Worm (Caenorhabditis elegans) whole organism, L4 larva: ENCODE measurements around the gene C38C3.3.

Experiments used
- F49E8.2 ChIP-seq: sonication (generic microtip); optimal IDR thresholded peaks from 2 replicates; lab custom pipeline; 2016; ENCODE audit warnings: missing compliant biosample characterization, mild to moderate bottlenecking, missing genetic modification characterization, borderline replicate concordance
- Y5F2A.4 ChIP-seq: fragments of 200-800 bp; sonication (Bioruptor generic); optimal IDR thresholded peaks from 2 replicates; lab custom pipeline; 2018; ENCODE audit warnings: mild to moderate bottlenecking, missing genetic modification characterization, missing compliant biosample characterization
- Y75B8A.6 ChIP-seq: fragments of 200-800 bp; sonication (Bioruptor generic); IDR thresholded peaks from 2 replicates; pipeline ENCODE4 v1.3.6; 2022; ENCODE audit warnings: missing genetic modification reagents, missing genetic modification characterization, missing compliant biosample characterization
- aha-1 ChIP-seq: fragments of 150-350 bp; peaks from one replicate; lab custom pipeline; 2014; ENCODE audit warnings: missing biosample characterization, missing genetic modification characterization
- aly-2 ChIP-seq: sonication (generic microtip); optimal IDR thresholded peaks from 2 replicates; lab custom pipeline; 2018; ENCODE audit warnings: missing biosample characterization, missing genetic modification characterization
- ama-1 ChIP-seq: fragments of 150-350 bp; optimal IDR thresholded peaks from 2 replicates; lab custom pipeline; 2014; ENCODE audit warnings: inconsistent platforms, mixed read lengths
- ceh-28 ChIP-seq: fragments of 150-350 bp; optimal IDR thresholded peaks from 2 replicates; lab custom pipeline; 2014; ENCODE audit warnings: missing biosample characterization, missing genetic modification reagents, missing genetic modification characterization
- ceh-44 ChIP-seq: fragments of 200-800 bp; sonication (Bioruptor generic); IDR thresholded peaks from 2 replicates; pipeline ENCODE4 v1.3.6; 2022; ENCODE audit warnings: missing genetic modification reagents, missing genetic modification characterization, missing compliant biosample characterization
- ces-1 ChIP-seq: fragments of 150-350 bp; sonication (generic microtip); optimal IDR thresholded peaks from 4 replicates; lab custom pipeline; 2014; ENCODE audit warnings: missing biosample characterization, missing genetic modification reagents, missing genetic modification characterization
- cey-2 ChIP-seq: sonication (generic microtip); optimal IDR thresholded peaks from 3 replicates; lab custom pipeline; 2017; ENCODE audit warnings: missing genetic modification characterization, mild to moderate bottlenecking, missing compliant biosample characterization, antibody characterized with exemption, borderline replicate concordance; ENCODE audit not compliant: insufficient read depth
- daf-16 ChIP-seq, 3 experiments: sonication (generic microtip); optimal IDR thresholded peaks; 2 replicates each; lab custom pipeline; 2016 to 2017; ENCODE audit warnings: missing genetic modification characterization in 3 of 3, missing genetic modification reagents in 3 of 3, mild to moderate bottlenecking in 2 of 3, missing compliant biosample characterization in 2 of 3, missing biosample characterization in 1 of 3, moderate library complexity in 1 of 3
- dmd-8 ChIP-seq: fragments of 200-800 bp; sonication (Bioruptor generic); IDR thresholded peaks from 2 replicates; pipeline ENCODE4 v1.3.6; 2022; ENCODE audit warnings: missing genetic modification characterization, missing compliant biosample characterization
- dpl-1 ChIP-seq: fragments of 150-350 bp; optimal IDR thresholded peaks from 2 replicates; lab custom pipeline; 2014; ENCODE audit warnings: missing biosample characterization, missing genetic modification reagents, missing genetic modification characterization
- fkh-10 ChIP-seq: fragments of 150-350 bp; optimal IDR thresholded peaks from 2 replicates; lab custom pipeline; 2014; ENCODE audit warnings: missing biosample characterization, missing genetic modification reagents, missing genetic modification characterization
- hlh-30 ChIP-seq: sonication (generic microtip); optimal IDR thresholded peaks from 2 replicates; lab custom pipeline; 2017; ENCODE audit warnings: antibody characterized with exemption, mild to moderate bottlenecking, missing genetic modification characterization, missing compliant biosample characterization; ENCODE audit not compliant: insufficient read depth
- lin-15B ChIP-seq: fragments of 150-350 bp; sonication (generic microtip); optimal IDR thresholded peaks from 3 replicates; lab custom pipeline; 2014; ENCODE audit warnings: missing biosample characterization, missing genetic modification characterization
- madf-5 ChIP-seq, 2 experiments: fragments of 200-800 bp; sonication (Bioruptor generic); IDR thresholded peaks; 2 replicates each; pipeline ENCODE4 v1.3.6; 2022; ENCODE audit warnings: missing compliant biosample characterization in 2 of 2, missing genetic modification characterization in 2 of 2
- madf-9 ChIP-seq: fragments of 200-800 bp; sonication (Bioruptor generic); conservative IDR thresholded peaks from 2 replicates; pipeline ENCODE4 v1.3.6; 2022; ENCODE audit warnings: missing genetic modification reagents, missing genetic modification characterization, missing compliant biosample characterization
- mdt-29 ChIP-seq: fragments of 200-800 bp; sonication (Bioruptor generic); IDR thresholded peaks from 2 replicates; pipeline ENCODE4 v1.3.6; 2022; ENCODE audit warnings: missing genetic modification reagents, missing genetic modification characterization, missing compliant biosample characterization
- mep-1 ChIP-seq: fragments of 150-350 bp; sonication (generic microtip); optimal IDR thresholded peaks from 3 replicates; lab custom pipeline; 2014; ENCODE audit warnings: missing biosample characterization, missing genetic modification characterization
- mxl-2 ChIP-seq: fragments of 200-800 bp; sonication (Bioruptor generic); conservative IDR thresholded peaks from 2 replicates; pipeline ENCODE4 v1.3.6; 2022; ENCODE audit warnings: missing genetic modification reagents, missing genetic modification characterization, missing compliant biosample characterization
- nhr-102 ChIP-seq: sonication (generic microtip); optimal IDR thresholded peaks from 2 replicates; lab custom pipeline; 2016; ENCODE audit warnings: mild to moderate bottlenecking, missing genetic modification characterization, moderate library complexity, missing compliant biosample characterization
- nhr-237 ChIP-seq: sonication (generic microtip); optimal IDR thresholded peaks from 2 replicates; lab custom pipeline; 2017; ENCODE audit warnings: missing biosample characterization, missing genetic modification characterization
- nhr-25 ChIP-seq: sonication (generic microtip); optimal IDR thresholded peaks from 2 replicates; lab custom pipeline; 2017; ENCODE audit warnings: missing genetic modification characterization, mild to moderate bottlenecking, missing compliant biosample characterization, antibody characterized with exemption, moderate library complexity, borderline replicate concordance; ENCODE audit not compliant: insufficient read depth
- nhr-28 ChIP-seq: fragments of 150-350 bp; optimal IDR thresholded peaks from 2 replicates; lab custom pipeline; 2014; ENCODE audit warnings: missing biosample characterization, missing genetic modification characterization
- nhr-6 ChIP-seq: fragments of 150-350 bp; optimal IDR thresholded peaks from 2 replicates; lab custom pipeline; 2014; ENCODE audit warnings: missing biosample characterization, missing genetic modification characterization
- pqm-1 ChIP-seq: sonication (generic microtip); optimal IDR thresholded peaks from 2 replicates; lab custom pipeline; 2017; ENCODE audit warnings: missing biosample characterization, missing genetic modification characterization
- skn-1 ChIP-seq: fragments of 150-350 bp; optimal IDR thresholded peaks from 2 replicates; lab custom pipeline; 2014; ENCODE audit warnings: missing biosample characterization, missing genetic modification characterization
- snpc-1.2 ChIP-seq: fragments of 200-800 bp; sonication (Bioruptor generic); IDR thresholded peaks from 2 replicates; pipeline ENCODE4 v1.3.6; 2022; ENCODE audit warnings: missing genetic modification reagents, missing genetic modification characterization, missing compliant biosample characterization
- spr-3 ChIP-seq: fragments of 200-800 bp; sonication (Bioruptor generic); optimal IDR thresholded peaks from 2 replicates; lab custom pipeline; 2018; ENCODE audit warnings: mild to moderate bottlenecking, missing genetic modification characterization, missing compliant biosample characterization
- tag-97 ChIP-seq: fragments of 200-800 bp; sonication (Bioruptor generic); IDR thresholded peaks from 2 replicates; pipeline ENCODE4 v1.3.6; 2022; ENCODE audit warnings: missing genetic modification characterization, missing compliant biosample characterization
- tra-1 ChIP-seq: fragments of 200-800 bp; sonication (Bioruptor generic); IDR thresholded peaks from 2 replicates; pipeline ENCODE4 v1.3.6; 2022; ENCODE audit warnings: missing genetic modification reagents, missing genetic modification characterization, missing compliant biosample characterization
- unc-62 ChIP-seq, 3 experiments: fragments of 150-350 bp in 1 of 3; sonication (generic microtip); optimal IDR thresholded peaks in 2 of 3; peaks in 1 of 3; 1 replicate in 1 of 3; 2 replicates in 2 of 3; lab custom pipeline; 2014 to 2017; ENCODE audit warnings: missing biosample characterization in 3 of 3, missing genetic modification characterization in 3 of 3, missing genetic modification reagents in 3 of 3, missing genotype in 1 of 3
- zag-1 ChIP-seq: fragments of 150-350 bp; optimal IDR thresholded peaks from 2 replicates; lab custom pipeline; 2014; ENCODE audit warnings: missing biosample characterization, missing genetic modification characterization
- zfp-3 ChIP-seq: fragments of 200-800 bp; sonication (Bioruptor generic); conservative IDR thresholded peaks from 2 replicates; pipeline ENCODE4 v1.3.6; 2022; ENCODE audit warnings: missing genetic modification reagents, missing genetic modification characterization, missing compliant biosample characterization
- ztf-11 ChIP-seq: fragments of 150-350 bp; optimal IDR thresholded peaks from 2 replicates; lab custom pipeline; 2014; ENCODE audit warnings: missing biosample characterization, missing genetic modification characterization

Gene C38C3.3

DNA sequence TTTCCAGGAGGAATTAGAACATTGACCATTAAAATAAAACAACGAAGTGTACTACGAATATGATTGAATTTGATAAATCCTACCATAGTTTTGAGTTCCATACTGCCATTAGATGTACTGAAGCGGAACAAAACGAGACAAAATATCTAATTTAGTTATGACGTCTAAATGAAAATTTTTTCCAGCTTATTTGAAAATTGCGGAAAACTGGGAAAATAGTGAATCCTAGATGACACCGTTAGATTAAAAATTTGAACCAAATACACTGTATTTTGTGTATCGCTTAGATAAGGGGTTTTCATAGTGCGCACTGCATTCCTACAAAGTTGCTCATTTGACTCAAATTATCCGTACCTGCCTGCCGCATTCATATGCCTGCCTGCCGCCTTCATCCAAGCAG lies 35.7 kb downstream of the C38C3.3 start, which contains the start of gene K02H11.4:
TSS of gene K02H11.4 (minus strand) at position 101 of the 400 bp plus-strand sequence.
- TF ChIP-seq nhr-102 (no peak), hlh-30 (tag; lab: Kevin White, UChicago) (no peak), tra-1 (GFP tag; lab: Robert Waterston, UW) (no peak), ceh-28 (tag; lab: Kevin White, UChicago) (no peak), F49E8.2 (tag; lab: Kevin White, UChicago) (no peak), lin-15B (tag; lab: Kevin White, UChicago) (no peak), Y5F2A.4 (GFP tag; lab: Kevin White, UChicago) (no peak), zfp-3 (no peak)
- TF ChIP-seq, all 104 proteins: peak for 0

DNA sequence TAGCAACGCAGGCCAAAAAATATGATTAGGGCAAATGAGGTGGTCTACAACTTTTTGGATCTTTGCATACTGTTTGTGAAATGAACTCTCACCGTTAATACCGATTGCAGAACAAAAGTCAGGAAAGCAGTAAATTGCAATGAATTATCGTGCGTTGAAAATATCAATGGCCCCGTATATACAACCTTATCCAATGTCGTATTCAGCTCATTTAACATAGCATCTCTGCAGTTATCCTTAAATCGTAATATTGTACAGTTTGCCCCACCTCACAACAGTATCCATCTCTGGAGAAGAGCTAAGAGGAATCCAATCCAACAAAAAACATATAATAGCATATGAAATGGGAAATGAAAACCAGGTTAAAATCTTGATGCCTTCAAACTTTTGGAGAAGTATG lies 37.0 kb downstream of the C38C3.3 start:
- TF ChIP-seq ama-1 (lab: Kevin White, UChicago) (no peak), unc-62 (GFP tag; optimal IDR thresholded peaks at IDR 0.05 in 1 of 2; lab: Kevin White, UChicago) (peak in 1 of 2 experiments; percentile 93), unc-62 (tag; optimal IDR thresholded peaks at IDR 0.05; lab: Kevin White, UChicago) (no peak), cey-2 (tag; lab: Kevin White, UChicago) (no peak), madf-9 (GFP tag; lab: Robert Waterston, UW) (no peak)

DNA sequence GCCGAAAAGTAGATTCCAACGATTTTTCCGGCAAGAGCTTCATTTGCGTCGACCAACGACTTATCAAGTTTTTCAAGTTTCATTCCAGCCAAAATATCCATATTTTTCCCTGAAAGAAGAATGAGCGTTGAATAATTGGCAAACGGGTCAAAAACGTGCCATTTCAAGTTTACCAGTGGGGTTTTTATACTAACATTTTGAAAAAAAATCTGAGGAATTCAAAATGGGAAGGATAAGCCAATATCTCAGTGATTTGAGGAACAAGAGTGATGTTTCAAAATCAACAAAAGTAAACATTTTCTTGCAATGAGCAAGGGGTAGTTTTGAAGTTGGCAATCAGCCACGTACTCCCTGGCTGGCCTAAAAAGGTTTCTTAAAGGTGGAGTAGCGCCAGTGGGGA lies 38.9 kb downstream of the C38C3.3 start, which contains the start of gene trx-5:
TSS of gene trx-5 (minus strand) at position 101 of the 400 bp plus-strand sequence.
- TF ChIP-seq mep-1 (tag; lab: Kevin White, UChicago) (no peak), zag-1 (tag; lab: Kevin White, UChicago) (no peak), daf-16 (GFP tag; optimal IDR thresholded peaks at IDR 0.05; lab: Kevin White, UChicago) (no peak), daf-16 (tag; optimal IDR thresholded peaks at IDR 0.05; lab: Kevin White, UChicago) (no peak), ama-1 (lab: Kevin White, UChicago) (no peak), unc-62 (GFP tag; optimal IDR thresholded peaks at IDR 0.05 in 1 of 2; lab: Kevin White, UChicago) (no peak), unc-62 (tag; optimal IDR thresholded peaks at IDR 0.05; lab: Kevin White, UChicago) (no peak), nhr-237 (tag; lab: Kevin White, UChicago) (no peak), mxl-2 (GFP tag; lab: Robert Waterston, UW) (no peak), ceh-44 (no peak), madf-5 (GFP tag; IDR thresholded peaks at IDR 0.05; lab: Robert Waterston, UW) (no peak), tag-97 (GFP tag; lab: Robert Waterston, UW) (no peak)

DNA sequence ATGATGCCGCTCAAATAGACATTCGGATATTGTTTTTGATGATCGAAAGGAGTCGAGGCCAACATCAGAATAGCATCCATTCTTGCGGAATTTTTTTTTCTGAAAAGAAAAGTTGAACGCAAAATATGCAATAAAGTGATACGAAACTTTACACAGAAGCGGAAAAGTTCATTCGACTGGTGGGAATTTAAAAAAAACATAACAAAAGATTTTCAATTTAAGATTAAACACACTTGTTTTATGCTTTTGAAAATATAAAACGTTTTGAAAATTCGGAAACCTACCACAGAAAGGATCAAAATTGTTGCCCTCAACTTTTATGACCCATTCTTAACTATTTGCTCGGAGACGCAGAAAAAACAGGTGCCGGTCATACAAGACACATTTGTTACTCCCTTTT lies 41.5 kb downstream of the C38C3.3 start, which contains the start of gene K02H11.9:
TSS of gene K02H11.9 (minus strand) at position 101 of the 400 bp plus-strand sequence.
- TF ChIP-seq fkh-10 (no peak), nhr-237 (tag; lab: Kevin White, UChicago) (no peak)

DNA sequence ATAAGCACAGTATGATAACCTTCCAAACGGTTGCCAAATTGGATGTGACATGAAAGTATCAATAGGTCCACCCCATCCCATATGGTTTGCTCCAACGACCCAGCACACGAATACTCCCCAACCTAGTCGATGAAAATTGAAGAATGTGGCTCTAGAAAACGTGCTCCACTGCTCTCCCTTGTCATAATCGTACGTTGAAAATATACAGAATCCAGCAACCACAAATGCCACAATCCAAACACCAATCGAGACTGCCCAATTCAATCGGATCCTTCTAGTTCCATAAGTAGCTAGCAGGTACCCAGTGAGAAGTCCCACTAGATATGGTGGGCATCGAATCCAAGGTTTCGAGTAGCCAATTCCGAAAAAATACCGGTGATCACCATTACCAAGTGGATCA lies 43.4 kb downstream of the C38C3.3 start:
- TF ChIP-seq unc-62 (GFP tag; optimal IDR thresholded peaks at IDR 0.05 in 1 of 2; lab: Kevin White, UChicago) (peak in 1 of 2 experiments; percentile 93), unc-62 (tag; optimal IDR thresholded peaks at IDR 0.05; lab: Kevin White, UChicago) (no peak), skn-1 (tag; lab: Kevin White, UChicago) (no peak)

DNA sequence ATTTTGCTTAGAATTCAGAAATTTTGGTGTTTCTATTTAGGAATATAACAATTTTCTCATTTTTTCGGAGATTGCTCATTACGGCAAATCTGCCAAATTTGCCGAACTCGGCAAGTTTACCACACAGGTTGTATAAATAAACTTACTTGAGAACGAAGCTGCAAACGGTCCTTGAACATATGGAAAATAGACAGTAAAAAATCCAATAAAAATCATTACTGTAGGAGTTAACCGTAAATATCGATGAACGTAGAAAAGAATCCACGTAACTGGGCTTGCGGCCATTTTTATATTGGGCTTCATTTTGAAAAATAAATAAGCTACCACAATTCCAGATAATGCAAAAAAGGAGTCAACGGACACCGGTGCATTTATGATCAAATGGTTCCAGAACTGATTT lies 44.8 kb downstream of the C38C3.3 start:
- TF ChIP-seq ces-1 (no peak), mdt-29 (GFP tag; lab: Robert Waterston, UW) (no peak), aha-1 (tag; lab: Kevin White, UChicago) (peak; percentile 94), ztf-11 (tag; lab: Kevin White, UChicago) (no peak), dmd-8 (no peak)

DNA sequence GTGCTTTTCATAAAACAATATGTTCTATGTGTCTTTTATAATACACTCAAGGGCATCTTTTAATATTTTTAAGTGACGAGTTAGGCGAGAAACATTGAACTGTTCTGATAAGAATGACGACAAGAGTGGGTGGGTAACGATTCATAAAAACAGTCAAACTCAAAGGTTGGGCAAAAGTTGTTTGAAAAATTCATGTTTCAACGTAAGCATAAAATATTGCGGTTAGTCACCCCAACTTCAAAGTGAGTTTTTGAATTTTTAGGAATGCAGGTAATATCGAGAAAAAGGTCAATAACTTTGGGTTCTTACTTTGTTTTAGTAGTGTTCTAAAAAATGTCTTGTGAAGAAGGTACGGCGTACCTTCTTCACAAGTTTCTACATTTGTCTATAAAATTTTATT lies 46.4 kb downstream of the C38C3.3 start, which contains the start of gene oac-31:
TSS of gene oac-31 (minus strand) at position 101 of the 400 bp plus-strand sequence.
- TF ChIP-seq Y75B8A.6 (GFP tag; lab: Robert Waterston, UW) (no peak), nhr-25 (no peak), pqm-1 (tag; lab: Kevin White, UChicago) (peak; percentile 20), dpl-1 (GFP tag; lab: Kevin White, UChicago) (no peak), spr-3 (GFP tag; lab: Kevin White, UChicago) (no peak), aly-2 (tag; lab: Kevin White, UChicago) (no peak), nhr-28 (tag; lab: Kevin White, UChicago) (peak; percentile 1), snpc-1.2 (GFP tag; lab: Robert Waterston, UW) (no peak), lin-15B (tag; lab: Kevin White, UChicago) (no peak), nhr-6 (tag; lab: Kevin White, UChicago) (no peak), ces-1 (no peak), hlh-30 (tag; lab: Kevin White, UChicago) (no peak)
